Worm (Caenorhabditis elegans) whole organism, early embryonic: Measurements from ENCODE around the gene ZK795.2.

Experiments used
- B0310.2 ChIP-seq: sonication (generic microtip); optimal IDR thresholded peaks from 2 replicates; lab custom pipeline; 2016; ENCODE audit warnings: mild to moderate bottlenecking, missing genetic modification characterization, missing compliant biosample characterization
- ama-1 ChIP-seq: fragments of 150-350 bp; optimal IDR thresholded peaks from 2 replicates; lab custom pipeline; 2014
- hmbx-1 ChIP-seq: sonication (generic microtip); optimal IDR thresholded peaks from 2 replicates; lab custom pipeline; 2016; ENCODE audit warnings: mild to moderate bottlenecking, missing genetic modification characterization, missing compliant biosample characterization

ce11 chrIV:12540242-12540641 is 18.5 kb downstream of the ZK795.2 start:
- no peak for TF ChIP-seq B0310.2 (tag; lab: Kevin White, UChicago)
- no peak for TF ChIP-seq ama-1 (lab: Kevin White, UChicago)
- no peak for TF ChIP-seq hmbx-1 (tag; lab: Kevin White, UChicago)
